Fruit fly (Drosophila melanogaster) whole organism, embryonic: ENCODE data around the gene Kdm3.

Source experiments
- Aef1 ChIP-seq: fragments of 200-800 bp; sonication (Bioruptor generic); IDR thresholded peaks from 3 replicates; pipeline ENCODE4 v1.3.6; 2022; ENCODE audit warnings: missing biosample characterization, missing genetic modification characterization
- CG10267 ChIP-seq: fragments of 200-800 bp; sonication (Bioruptor generic); optimal IDR thresholded peaks from 2 replicates; lab custom pipeline; 2018; ENCODE audit warnings: missing biosample characterization, mild to moderate bottlenecking, missing genetic modification characterization, moderate library complexity
- CG11093 ChIP-seq: fragments of 200-800 bp; sonication (Bioruptor generic); IDR thresholded peaks from 3 replicates; pipeline ENCODE4 v1.3.6; 2022; ENCODE audit warnings: missing biosample characterization, missing genetic modification characterization
- CG11456 ChIP-seq: fragments of 200-800 bp; sonication (Bioruptor generic); IDR thresholded peaks from 3 replicates; pipeline ENCODE4 v1.3.6; 2022; ENCODE audit warnings: missing biosample characterization, missing genetic modification characterization
- CG12155 ChIP-seq: fragments of 200-800 bp; sonication (Bioruptor generic); optimal IDR thresholded peaks from 3 replicates; lab custom pipeline; 2016; ENCODE audit warnings: missing biosample characterization, missing genetic modification characterization
- CG1603 ChIP-seq: fragments of 200-800 bp; sonication (Bioruptor generic); optimal IDR thresholded peaks from 2 replicates; lab custom pipeline; 2019; ENCODE audit warnings: missing biosample characterization, mild to moderate bottlenecking, missing genetic modification characterization, moderate library complexity
- CG17186 ChIP-seq: fragments of 200-800 bp; sonication (Bioruptor generic); optimal IDR thresholded peaks from 3 replicates; lab custom pipeline; 2017; ENCODE audit warnings: missing biosample characterization, missing genetic modification reagents, missing genetic modification characterization
- CG18764 ChIP-seq: fragments of 200-800 bp; sonication (Bioruptor generic); optimal IDR thresholded peaks from 3 replicates; lab custom pipeline; 2016; ENCODE audit warnings: missing biosample characterization, missing genetic modification characterization
- CG30403 ChIP-seq: fragments of 200-800 bp; sonication (Bioruptor generic); optimal IDR thresholded peaks from 3 replicates; lab custom pipeline; 2016; ENCODE audit warnings: missing biosample characterization, missing genetic modification characterization
- CG43689 ChIP-seq: fragments of 200-800 bp; sonication (Bioruptor generic); IDR thresholded peaks from 2 replicates; pipeline ENCODE4 v1.3.6; 2022; ENCODE audit warnings: missing biosample characterization, missing genetic modification characterization
- CG4854 ChIP-seq: fragments of 200-800 bp; sonication (Bioruptor generic); optimal IDR thresholded peaks from 2 replicates; lab custom pipeline; 2016; ENCODE audit warnings: missing biosample characterization, missing genetic modification characterization, inconsistent platforms
- CG6765 ChIP-seq: fragments of 200-800 bp; sonication (Bioruptor generic); optimal IDR thresholded peaks from 3 replicates; lab custom pipeline; 2017; ENCODE audit warnings: missing biosample characterization, mild to moderate bottlenecking, missing genetic modification characterization
- CG7357 ChIP-seq: fragments of 200-800 bp; sonication (Bioruptor generic); IDR thresholded peaks from 3 replicates; pipeline ENCODE4 v1.3.6; 2022; ENCODE audit warnings: missing biosample characterization, missing genetic modification characterization
- CG8281 ChIP-seq: fragments of 200-800 bp; sonication (Bioruptor generic); optimal IDR thresholded peaks from 2 replicates; lab custom pipeline; 2018; ENCODE audit warnings: missing biosample characterization, mild to moderate bottlenecking, missing genetic modification characterization, moderate library complexity
- CG8359 ChIP-seq: fragments of 200-800 bp; sonication (Bioruptor generic); optimal IDR thresholded peaks from 2 replicates; lab custom pipeline; 2017; ENCODE audit warnings: missing biosample characterization, mild to moderate bottlenecking, missing genetic modification characterization, borderline replicate concordance
- CHES-1-like ChIP-seq: fragments of 200-800 bp; sonication (Bioruptor generic); optimal IDR thresholded peaks from 2 replicates; lab custom pipeline; 2016; ENCODE audit warnings: missing biosample characterization, missing genetic modification characterization
- Chrac-16 ChIP-seq: fragments of 200-800 bp; sonication (Bioruptor generic); optimal IDR thresholded peaks from 3 replicates; lab custom pipeline; 2016; ENCODE audit warnings: missing biosample characterization, missing genetic modification characterization
- Dfd ChIP-seq, 2 experiments: fragments of >200 bp; optimal IDR thresholded peaks; 2 replicates each; lab custom pipeline; 2017; ENCODE audit warnings: missing biosample characterization in 2 of 2, missing genetic modification characterization in 2 of 2
- Dll ChIP-seq: fragments of 200-800 bp; sonication (Bioruptor generic); IDR thresholded peaks from 4 replicates; pipeline ENCODE4 v1.3.6; 2022; ENCODE audit warnings: missing biosample characterization, missing genetic modification characterization; ENCODE audit not compliant: partially characterized antibody
- Dp ChIP-seq: fragments of 200-800 bp; sonication (Bioruptor generic); optimal IDR thresholded peaks from 2 replicates; lab custom pipeline; 2018; ENCODE audit warnings: missing biosample characterization, mild to moderate bottlenecking, missing genetic modification characterization, moderate library complexity
- HHEX ChIP-seq: fragments of 200-800 bp; sonication (Bioruptor generic); optimal IDR thresholded peaks from 3 replicates; lab custom pipeline; 2017; ENCODE audit warnings: missing biosample characterization, mild to moderate bottlenecking, missing genetic modification characterization, missing genetic modification reagents
- HmgZ ChIP-seq: fragments of 200-800 bp; sonication (Bioruptor generic); optimal IDR thresholded peaks from 2 replicates; lab custom pipeline; 2018; ENCODE audit warnings: missing biosample characterization, mild to moderate bottlenecking, missing genetic modification characterization
- Pdp1 ChIP-seq, 2 experiments: fragments of 200-800 bp; sonication (Bioruptor generic); optimal IDR thresholded peaks; 3 replicates each; lab custom pipeline; 2016; ENCODE audit warnings: missing biosample characterization in 2 of 2, missing genetic modification characterization in 2 of 2, mild to moderate bottlenecking in 1 of 2, moderate library complexity in 1 of 2
- Rfx ChIP-seq: fragments of 200-800 bp; sonication (Bioruptor generic); IDR thresholded peaks from 2 replicates; pipeline ENCODE4 v1.3.6; 2022; ENCODE audit warnings: missing biosample characterization, missing genetic modification characterization
- Sin3A ChIP-seq: fragments of >200 bp; optimal IDR thresholded peaks from 2 replicates; lab custom pipeline; 2018
- ab ChIP-seq: fragments of 200-800 bp; sonication (Bioruptor generic); optimal IDR thresholded peaks from 2 replicates; lab custom pipeline; 2016; ENCODE audit warnings: missing biosample characterization, missing genetic modification characterization
- bbx ChIP-seq: fragments of 200-800 bp; sonication (Bioruptor generic); IDR thresholded peaks from 2 replicates; pipeline ENCODE4 v1.3.6; 2022; ENCODE audit warnings: missing biosample characterization, missing genetic modification characterization; ENCODE audit not compliant: partially characterized antibody
- bsh ChIP-seq, 2 experiments: fragments of 200-800 bp; sonication (Bioruptor generic); optimal IDR thresholded peaks; 2 replicates each; lab custom pipeline; 2017 to 2018; ENCODE audit warnings: mild to moderate bottlenecking in 2 of 2, missing biosample characterization in 2 of 2, missing genetic modification characterization in 2 of 2, moderate library complexity in 1 of 2
- cato ChIP-seq: fragments of 200-800 bp; sonication (Bioruptor generic); optimal IDR thresholded peaks from 2 replicates; lab custom pipeline; 2016; ENCODE audit warnings: missing biosample characterization, missing genetic modification characterization, borderline replicate concordance
- chn ChIP-seq: fragments of 200-800 bp; sonication (Bioruptor generic); optimal IDR thresholded peaks from 2 replicates; lab custom pipeline; 2016; ENCODE audit warnings: missing biosample characterization, missing genetic modification characterization
- dimm ChIP-seq: fragments of 200-800 bp; sonication (Bioruptor generic); IDR thresholded peaks from 2 replicates; pipeline ENCODE4 v1.3.6; 2022; ENCODE audit warnings: missing biosample characterization, missing genetic modification characterization
- dmrt11E ChIP-seq: fragments of 200-800 bp; sonication (Bioruptor generic); optimal IDR thresholded peaks from 3 replicates; lab custom pipeline; 2018; ENCODE audit warnings: missing biosample characterization, mild to moderate bottlenecking, missing genetic modification characterization, moderate library complexity
- dpn ChIP-seq, 2 experiments: fragments of 200-800 bp; sonication (Bioruptor generic); optimal IDR thresholded peaks; 3 replicates each; lab custom pipeline; 2016; ENCODE audit warnings: missing biosample characterization in 2 of 2, missing genetic modification characterization in 2 of 2
- gcm ChIP-seq: fragments of 200-800 bp; sonication (Bioruptor generic); optimal IDR thresholded peaks from 2 replicates; lab custom pipeline; 2019; ENCODE audit warnings: missing biosample characterization, mild to moderate bottlenecking, missing genetic modification characterization, moderate library complexity
- gro ChIP-seq: fragments of 200-800 bp; sonication (Bioruptor generic); optimal IDR thresholded peaks from 2 replicates; lab custom pipeline; 2016; ENCODE audit warnings: missing biosample characterization, missing genetic modification characterization
- hb ChIP-seq: fragments of 200-800 bp; sonication (Bioruptor generic); IDR thresholded peaks from 3 replicates; pipeline ENCODE4 v1.3.6; 2022; ENCODE audit warnings: missing biosample characterization, missing genetic modification characterization; ENCODE audit not compliant: partially characterized antibody
- ind ChIP-seq: fragments of 200-800 bp; sonication (Bioruptor generic); optimal IDR thresholded peaks from 3 replicates; lab custom pipeline; 2016; ENCODE audit warnings: missing biosample characterization, missing genetic modification characterization
- ken ChIP-seq: fragments of 200-800 bp; sonication (Bioruptor generic); IDR thresholded peaks from 3 replicates; pipeline ENCODE4 v1.3.6; 2022; ENCODE audit warnings: missing biosample characterization, missing genetic modification characterization
- maf-S ChIP-seq: fragments of 200-800 bp; sonication (Bioruptor generic); optimal IDR thresholded peaks from 2 replicates; lab custom pipeline; 2016; ENCODE audit warnings: missing biosample characterization, missing genetic modification characterization
- mirr ChIP-seq: fragments of 200-800 bp; sonication (Bioruptor generic); optimal IDR thresholded peaks from 3 replicates; lab custom pipeline; 2018; ENCODE audit warnings: missing biosample characterization, mild to moderate bottlenecking, missing genetic modification characterization
- oc ChIP-seq: fragments of 200-800 bp; sonication (Bioruptor generic); optimal IDR thresholded peaks from 2 replicates; lab custom pipeline; 2018; ENCODE audit warnings: missing biosample characterization, mild to moderate bottlenecking, missing genetic modification characterization, moderate library complexity
- peb ChIP-seq: fragments of 200-800 bp; sonication (Bioruptor generic); IDR thresholded peaks from 2 replicates; pipeline ENCODE4 v1.3.6; 2022; ENCODE audit warnings: missing biosample characterization, missing genetic modification characterization
- pho ChIP-seq: fragments of 200-800 bp; sonication (Bioruptor generic); optimal IDR thresholded peaks from 2 replicates; lab custom pipeline; 2016; ENCODE audit warnings: missing biosample characterization, missing genetic modification characterization
- phol ChIP-seq: fragments of 200-800 bp; sonication (Bioruptor generic); optimal IDR thresholded peaks from 3 replicates; lab custom pipeline; 2018; ENCODE audit warnings: missing biosample characterization, mild to moderate bottlenecking, missing genetic modification characterization, moderate library complexity
- rib ChIP-seq: fragments of 200-800 bp; sonication (Bioruptor generic); IDR thresholded peaks from 2 replicates; pipeline ENCODE4 v1.3.6; 2022; ENCODE audit warnings: missing biosample characterization, missing genetic modification characterization
- row ChIP-seq: fragments of 200-800 bp; sonication (Bioruptor generic); IDR thresholded peaks from 3 replicates; pipeline ENCODE4 v1.3.6; 2022; ENCODE audit warnings: missing biosample characterization, missing genetic modification characterization
- sc ChIP-seq, 3 experiments: fragments of >200 bp in 2 of 3; fragments of 200-800 bp in 1 of 3; sonication (Bioruptor generic) in 1 of 3; optimal IDR thresholded peaks; 2 replicates in 2 of 3; 3 replicates in 1 of 3; lab custom pipeline; 2017; ENCODE audit warnings: mild to moderate bottlenecking in 1 of 3, missing biosample characterization in 1 of 3, missing genetic modification characterization in 1 of 3, missing genetic modification reagents in 1 of 3
- trh ChIP-seq: fragments of 200-800 bp; sonication (Bioruptor generic); optimal IDR thresholded peaks from 2 replicates; lab custom pipeline; 2016; ENCODE audit warnings: missing biosample characterization, missing genetic modification characterization
- vfl ChIP-seq: fragments of 200-800 bp; sonication (Bioruptor generic); optimal IDR thresholded peaks from 2 replicates; lab custom pipeline; 2016; ENCODE audit warnings: missing biosample characterization, missing genetic modification characterization
- wor ChIP-seq: fragments of 200-800 bp; sonication (Bioruptor generic); IDR thresholded peaks from 2 replicates; pipeline ENCODE4 v1.3.6; 2022; ENCODE audit warnings: missing biosample characterization, missing genetic modification characterization

Kdm3 gene

dm6 chr3R:9551013-9551658 lies 35.3 kb downstream of the Kdm3 start (continued):
- TF ChIP-seq cato: no peak
- peak; percentile 11 for TF ChIP-seq CG8281 (tag; lab: Kevin White, UChicago)
- TF ChIP-seq ind (GFP tag; lab: Kevin White, UChicago): no peak
- no peak for TF ChIP-seq Dll
- no peak for TF ChIP-seq rib (GFP tag; lab: Robert Waterston, UW)
- TF ChIP-seq Dfd (GFP tag; optimal IDR thresholded peaks at IDR 0.05; lab: Kevin White, UChicago): no peak
- TF ChIP-seq CG43689 (GFP tag; lab: Robert Waterston, UW): no peak
- TF ChIP-seq Rfx (GFP tag; lab: Robert Waterston, UW): no peak
- TF ChIP-seq gcm (GFP tag; lab: Kevin White, UChicago): peak; percentile 68
- no peak for TF ChIP-seq ab (GFP tag; lab: Kevin White, UChicago)
- peak; percentile 37 for TF ChIP-seq maf-S (GFP tag; lab: Kevin White, UChicago)
- no peak for TF ChIP-seq CG7357
- peak; percentile 5 to 12 for TF ChIP-seq dpn (GFP tag; optimal IDR thresholded peaks at IDR 0.05; lab: Kevin White, UChicago)
- TF ChIP-seq CG11456 (GFP tag; lab: Robert Waterston, UW): no peak
- no peak for TF ChIP-seq peb
- TF ChIP-seq phol (tag; lab: Kevin White, UChicago): no peak
- no peak for TF ChIP-seq CG4854 (GFP tag; lab: Kevin White, UChicago)
- TF ChIP-seq CG18764 (GFP tag; lab: Kevin White, UChicago): no peak
- TF ChIP-seq CG12155 (GFP tag; lab: Kevin White, UChicago): no peak
- no peak for TF ChIP-seq row (GFP tag; lab: Robert Waterston, UW)
- peak in 1 of 2 experiments; percentile 9 for TF ChIP-seq bsh (GFP tag; optimal IDR thresholded peaks at IDR 0.05; lab: Kevin White, UChicago)
- TF ChIP-seq CG6765 (GFP tag; lab: Kevin White, UChicago): peak; percentile 82
- TF ChIP-seq Aef1 (GFP tag; lab: Robert Waterston, UW): no peak
- TF ChIP-seq ken (GFP tag; lab: Robert Waterston, UW): no peak
- TF ChIP-seq Chrac-16: no peak
- no peak for TF ChIP-seq wor
- no peak for TF ChIP-seq pho
- TF ChIP-seq HHEX (GFP tag; lab: Kevin White, UChicago): peak; percentile 70
- no peak for TF ChIP-seq CG10267 (tag; lab: Kevin White, UChicago)
- TF ChIP-seq CG8359: no peak
- no peak for TF ChIP-seq Dp (GFP tag; lab: Kevin White, UChicago)
- TF ChIP-seq CG11093 (GFP tag; lab: Robert Waterston, UW): no peak
- no peak for TF ChIP-seq hb (GFP tag; lab: Robert Waterston, UW)
- no peak for TF ChIP-seq dimm (GFP tag; lab: Robert Waterston, UW)
- TF ChIP-seq sc (optimal IDR thresholded peaks at IDR 0.05; lab: Kevin White, UChicago): no peak
- no peak for TF ChIP-seq sc (GFP tag; optimal IDR thresholded peaks at IDR 0.05; lab: Kevin White, UChicago)
- TF ChIP-seq Sin3A (lab: Kevin White, UChicago): no peak
- peak; percentile 48 for TF ChIP-seq CG1603 (tag; lab: Kevin White, UChicago)
- peak; percentile 79 for TF ChIP-seq HmgZ (tag; lab: Kevin White, UChicago)
- TF ChIP-seq Pdp1 (GFP tag; optimal IDR thresholded peaks at IDR 0.05; lab: Kevin White, UChicago): peak; percentile 11 to 74
- TF ChIP-seq vfl (GFP tag; lab: Kevin White, UChicago): no peak
- peak; percentile 66 for TF ChIP-seq gro
- TF ChIP-seq trh: no peak
- TF ChIP-seq dmrt11E (tag; lab: Kevin White, UChicago): no peak
- peak; percentile 76 for TF ChIP-seq chn (GFP tag; lab: Kevin White, UChicago)
- TF ChIP-seq CG17186 (GFP tag; lab: Kevin White, UChicago): peak; percentile 26
- peak; percentile 60 for TF ChIP-seq CHES-1-like (GFP tag; lab: Kevin White, UChicago)
- no peak for TF ChIP-seq bbx
- TF ChIP-seq oc: no peak
- no peak for TF ChIP-seq CG30403
- peak; percentile 96 for TF ChIP-seq mirr
